Fruit fly (Drosophila melanogaster) whole organism, embryonic: Measurements from ENCODE around the gene Dora.

Experiments
- BtbVII ChIP-seq: fragments of 200-800 bp; sonication (Bioruptor generic); optimal IDR thresholded peaks from 3 replicates; lab custom pipeline; 2017; ENCODE audit warnings: missing biosample characterization, mild to moderate bottlenecking, missing genetic modification characterization
- CG10543 ChIP-seq: fragments of 200-800 bp; sonication (Bioruptor generic); optimal IDR thresholded peaks from 3 replicates; lab custom pipeline; 2017; ENCODE audit warnings: missing biosample characterization, mild to moderate bottlenecking, missing genetic modification characterization, moderate library complexity
- CG10654 ChIP-seq: fragments of 200-800 bp; sonication (Bioruptor generic); optimal IDR thresholded peaks from 2 replicates; lab custom pipeline; 2016; ENCODE audit warnings: missing biosample characterization, missing genetic modification characterization
- CG12219 ChIP-seq: fragments of 200-800 bp; sonication (Bioruptor generic); optimal IDR thresholded peaks from 3 replicates; lab custom pipeline; 2018; ENCODE audit warnings: missing biosample characterization, mild to moderate bottlenecking, missing genetic modification characterization
- CG14441 ChIP-seq: fragments of 200-800 bp; sonication (Bioruptor generic); IDR thresholded peaks from 2 replicates; pipeline ENCODE4 v1.3.6; 2022; ENCODE audit warnings: missing biosample characterization, missing genetic modification characterization
- CG17361 ChIP-seq: fragments of 200-800 bp; sonication (Bioruptor generic); IDR thresholded peaks from 3 replicates; pipeline ENCODE4 v1.3.6; 2022; ENCODE audit warnings: missing biosample characterization, missing genetic modification characterization
- CG2889 ChIP-seq: fragments of 200-800 bp; sonication (Bioruptor generic); IDR thresholded peaks from 3 replicates; pipeline ENCODE4 v1.3.6; 2022; ENCODE audit warnings: missing biosample characterization, missing genetic modification characterization
- CG30020 ChIP-seq: fragments of 200-800 bp; optimal IDR thresholded peaks from 2 replicates; lab custom pipeline; 2019; ENCODE audit warnings: missing biosample characterization, mild to moderate bottlenecking, missing genetic modification characterization, moderate library complexity
- CG30403 ChIP-seq: fragments of 200-800 bp; sonication (Bioruptor generic); optimal IDR thresholded peaks from 3 replicates; lab custom pipeline; 2016; ENCODE audit warnings: missing biosample characterization, missing genetic modification characterization
- CG43689 ChIP-seq: fragments of 200-800 bp; sonication (Bioruptor generic); IDR thresholded peaks from 2 replicates; pipeline ENCODE4 v1.3.6; 2022; ENCODE audit warnings: missing biosample characterization, missing genetic modification characterization
- CG4404 ChIP-seq: fragments of 200-800 bp; sonication (Bioruptor generic); IDR thresholded peaks from 2 replicates; pipeline ENCODE4 v1.3.6; 2022; ENCODE audit warnings: missing biosample characterization, missing genetic modification characterization
- CG4707 ChIP-seq: fragments of 200-800 bp; sonication (Bioruptor generic); optimal IDR thresholded peaks from 2 replicates; lab custom pipeline; 2018; ENCODE audit warnings: missing biosample characterization, mild to moderate bottlenecking, missing genetic modification characterization, moderate library complexity
- CG5180 ChIP-seq: fragments of 200-800 bp; sonication (Bioruptor generic); optimal IDR thresholded peaks from 3 replicates; lab custom pipeline; 2017; ENCODE audit warnings: missing biosample characterization, missing genetic modification characterization, mild to moderate bottlenecking, moderate library complexity, missing genetic modification reagents
- CG7556 ChIP-seq: fragments of 200-800 bp; sonication (Bioruptor generic); optimal IDR thresholded peaks from 2 replicates; lab custom pipeline; 2017; ENCODE audit warnings: missing biosample characterization, mild to moderate bottlenecking, missing genetic modification characterization
- CG8924 ChIP-seq: fragments of 200-800 bp; optimal IDR thresholded peaks from 3 replicates; lab custom pipeline; 2019; ENCODE audit warnings: missing biosample characterization, mild to moderate bottlenecking, missing genetic modification characterization, moderate library complexity
- CG9437 ChIP-seq: fragments of 200-800 bp; sonication (Bioruptor generic); optimal IDR thresholded peaks from 2 replicates; lab custom pipeline; 2018; ENCODE audit warnings: missing biosample characterization, mild to moderate bottlenecking, missing genetic modification characterization
- CG9817 ChIP-seq: fragments of 200-800 bp; sonication (Bioruptor generic); optimal IDR thresholded peaks from 2 replicates; lab custom pipeline; 2018; ENCODE audit warnings: missing biosample characterization, mild to moderate bottlenecking, missing genetic modification characterization, moderate library complexity
- CHES-1-like ChIP-seq: fragments of 200-800 bp; sonication (Bioruptor generic); optimal IDR thresholded peaks from 2 replicates; lab custom pipeline; 2016; ENCODE audit warnings: missing biosample characterization, missing genetic modification characterization
- Camta ChIP-seq: fragments of 200-800 bp; sonication (Bioruptor generic); optimal IDR thresholded peaks from 2 replicates; lab custom pipeline; 2016; ENCODE audit warnings: missing biosample characterization, missing genetic modification characterization
- Chrac-16 ChIP-seq: fragments of 200-800 bp; sonication (Bioruptor generic); optimal IDR thresholded peaks from 3 replicates; lab custom pipeline; 2016; ENCODE audit warnings: missing biosample characterization, missing genetic modification characterization
- CrebB ChIP-seq: fragments of 200-800 bp; sonication (Bioruptor generic); optimal IDR thresholded peaks from 3 replicates; lab custom pipeline; 2018; ENCODE audit warnings: missing biosample characterization, mild to moderate bottlenecking, missing genetic modification characterization
- Eip74EF ChIP-seq, 2 experiments: fragments of 200-800 bp in 1 of 2; fragments of >200 bp in 1 of 2; sonication (Bioruptor generic) in 1 of 2; optimal IDR thresholded peaks; 2 replicates each; lab custom pipeline; 2017 to 2019; ENCODE audit warnings: missing biosample characterization in 2 of 2, missing genetic modification characterization in 2 of 2, mild to moderate bottlenecking in 1 of 2, moderate library complexity in 1 of 2
- GATAe ChIP-seq: fragments of 200-800 bp; sonication (Bioruptor generic); conservative IDR thresholded peaks from 2 replicates; pipeline ENCODE4 v1.3.6; 2022; ENCODE audit warnings: missing biosample characterization, missing genetic modification characterization
- Gug ChIP-seq: fragments of 200-800 bp; sonication (Bioruptor generic); IDR thresholded peaks from 4 replicates; pipeline ENCODE4 v1.3.6; 2022; ENCODE audit warnings: missing biosample characterization, missing genetic modification characterization
- HLH54F ChIP-seq: fragments of 200-800 bp; sonication (Bioruptor generic); optimal IDR thresholded peaks from 3 replicates; lab custom pipeline; 2016; ENCODE audit warnings: missing biosample characterization, missing genetic modification characterization
- Lim3 ChIP-seq: fragments of 200-800 bp; sonication (Bioruptor generic); IDR thresholded peaks from 2 replicates; pipeline ENCODE4 v1.3.6; 2022; ENCODE audit warnings: missing biosample characterization, missing genetic modification characterization
- Myb ChIP-seq: fragments of 200-800 bp; sonication (Bioruptor generic); optimal IDR thresholded peaks from 2 replicates; lab custom pipeline; 2016; ENCODE audit warnings: missing biosample characterization, missing genetic modification characterization
- Nf-YC ChIP-seq: fragments of 200-800 bp; optimal IDR thresholded peaks from 3 replicates; lab custom pipeline; 2019; ENCODE audit warnings: missing biosample characterization, mild to moderate bottlenecking, missing genetic modification characterization, moderate library complexity
- NfI ChIP-seq: fragments of 200-800 bp; sonication (Bioruptor generic); optimal IDR thresholded peaks from 3 replicates; lab custom pipeline; 2018; ENCODE audit warnings: missing biosample characterization, mild to moderate bottlenecking, missing genetic modification characterization, moderate library complexity
- Sry-β ChIP-seq: fragments of 200-800 bp; sonication (Bioruptor generic); optimal IDR thresholded peaks from 2 replicates; lab custom pipeline; 2018; ENCODE audit warnings: missing biosample characterization, mild to moderate bottlenecking, missing genetic modification characterization, moderate library complexity
- Ssrp ChIP-seq: fragments of 200-800 bp; sonication (Bioruptor generic); optimal IDR thresholded peaks from 2 replicates; lab custom pipeline; 2018; ENCODE audit warnings: missing biosample characterization, mild to moderate bottlenecking, missing genetic modification characterization, moderate library complexity
- Vsx1 ChIP-seq: fragments of 200-800 bp; sonication (Bioruptor generic); optimal IDR thresholded peaks from 2 replicates; lab custom pipeline; 2017; ENCODE audit warnings: missing biosample characterization, mild to moderate bottlenecking, missing genetic modification characterization, missing genetic modification reagents
- az2 ChIP-seq: fragments of 200-800 bp; sonication (Bioruptor generic); optimal IDR thresholded peaks from 3 replicates; lab custom pipeline; 2016; ENCODE audit warnings: missing biosample characterization, missing genetic modification characterization
- fd96Cb ChIP-seq: fragments of 200-800 bp; sonication (Bioruptor generic); optimal IDR thresholded peaks from 2 replicates; lab custom pipeline; 2018; ENCODE audit warnings: missing biosample characterization, mild to moderate bottlenecking, missing genetic modification characterization, moderate library complexity
- grau ChIP-seq: fragments of 200-800 bp; optimal IDR thresholded peaks from 3 replicates; lab custom pipeline; 2019; ENCODE audit warnings: missing biosample characterization, mild to moderate bottlenecking, missing genetic modification characterization, moderate library complexity
- gsb ChIP-seq: fragments of 200-800 bp; sonication (Bioruptor generic); IDR thresholded peaks from 2 replicates; pipeline ENCODE4 v1.3.6; 2022; ENCODE audit warnings: missing biosample characterization, missing genetic modification characterization
- lilli ChIP-seq: fragments of 200-800 bp; sonication (Bioruptor generic); optimal IDR thresholded peaks from 3 replicates; lab custom pipeline; 2016; ENCODE audit warnings: missing biosample characterization, missing genetic modification characterization
- lola ChIP-seq, 3 experiments: fragments of >200 bp in 2 of 3; fragments of 200-800 bp in 1 of 3; sonication (Bioruptor generic) in 1 of 3; optimal IDR thresholded peaks; 2 replicates each; lab custom pipeline; 2017 to 2019; ENCODE audit warnings: missing biosample characterization in 3 of 3, missing genetic modification characterization in 3 of 3, mild to moderate bottlenecking in 1 of 3, moderate library complexity in 1 of 3
- pb ChIP-seq: fragments of 200-800 bp; sonication (Bioruptor generic); optimal IDR thresholded peaks from 3 replicates; lab custom pipeline; 2016; ENCODE audit warnings: missing biosample characterization, missing genetic modification characterization
- run ChIP-seq: fragments of 200-800 bp; sonication (Bioruptor generic); optimal IDR thresholded peaks from 3 replicates; lab custom pipeline; 2018; ENCODE audit warnings: missing biosample characterization, mild to moderate bottlenecking, missing genetic modification characterization
- sd ChIP-seq: fragments of 200-800 bp; sonication (Bioruptor generic); optimal IDR thresholded peaks from 3 replicates; lab custom pipeline; 2018; ENCODE audit warnings: missing biosample characterization, mild to moderate bottlenecking, missing genetic modification characterization, moderate library complexity
- shn ChIP-seq: fragments of 200-800 bp; sonication (Bioruptor generic); optimal IDR thresholded peaks from 3 replicates; lab custom pipeline; 2016; ENCODE audit warnings: missing biosample characterization, missing genetic modification characterization
- sim ChIP-seq: fragments of 200-800 bp; sonication (Bioruptor generic); IDR thresholded peaks from 2 replicates; pipeline ENCODE4 v1.3.6; 2022; ENCODE audit warnings: missing biosample characterization, missing genetic modification characterization
- slbo ChIP-seq: fragments of 200-800 bp; sonication (Bioruptor generic); IDR thresholded peaks from 2 replicates; pipeline ENCODE4 v1.3.6; 2022; ENCODE audit warnings: missing biosample characterization, missing genetic modification characterization
- sob ChIP-seq: fragments of 200-800 bp; sonication (Bioruptor generic); IDR thresholded peaks from 2 replicates; pipeline ENCODE4 v1.3.6; 2022; ENCODE audit warnings: missing biosample characterization, missing genetic modification characterization
- ssp ChIP-seq: fragments of 200-800 bp; sonication (Bioruptor generic); IDR thresholded peaks from 2 replicates; pipeline ENCODE4 v1.3.6; 2022; ENCODE audit warnings: missing biosample characterization, missing genetic modification characterization
- stc ChIP-seq: fragments of 200-800 bp; sonication (Bioruptor generic); IDR thresholded peaks from 2 replicates; pipeline ENCODE4 v1.3.6; 2022; ENCODE audit warnings: missing biosample characterization, missing genetic modification characterization
- stwl ChIP-seq: fragments of 200-800 bp; sonication (Bioruptor generic); optimal IDR thresholded peaks from 3 replicates; lab custom pipeline; 2018; ENCODE audit warnings: missing biosample characterization, mild to moderate bottlenecking, missing genetic modification characterization, moderate library complexity
- wek ChIP-seq: fragments of 200-800 bp; sonication (Bioruptor generic); optimal IDR thresholded peaks from 3 replicates; lab custom pipeline; 2018; ENCODE audit warnings: missing biosample characterization, mild to moderate bottlenecking, missing genetic modification characterization, moderate library complexity
- zfh2 ChIP-seq: fragments of 200-800 bp; sonication (Bioruptor generic); optimal IDR thresholded peaks from 2 replicates; lab custom pipeline; 2016; ENCODE audit warnings: missing biosample characterization, missing genetic modification characterization

Gene Dora

dm6 chrX:18837046-18837445 is 26.7 kb upstream of the Dora start (continued):
- no peak for TF ChIP-seq Sry-β (GFP tag; lab: Kevin White, UChicago)
- peak; percentile 49 for TF ChIP-seq CG9437 (GFP tag; lab: Kevin White, UChicago)
- peak; percentile 9 for TF ChIP-seq CG30020 (tag; lab: Kevin White, UChicago)
- peak; percentile 8 for TF ChIP-seq wek (GFP tag; lab: Kevin White, UChicago)
- 0 out of 2 replicates have a peak, but pooled peaks have one; percentile 38 for TF ChIP-seq ssp
- peak; percentile 24 for TF ChIP-seq NfI
- peak; percentile 17; the same call in 2 of the 4 replicates for TF ChIP-seq Gug (GFP tag; lab: Robert Waterston, UW)
- TF ChIP-seq CG2889 (GFP tag; lab: Robert Waterston, UW), result 0 out of 3 replicates have a peak, but pooled peaks have one; percentile 28
- TF ChIP-seq pb (GFP tag; lab: Kevin White, UChicago), result no peak
- peak; percentile 35; the same call in 1 of the 2 replicates for TF ChIP-seq sob
- TF ChIP-seq CG5180 (GFP tag; lab: Kevin White, UChicago), result peak; percentile 9
- TF ChIP-seq Ssrp (tag; lab: Kevin White, UChicago), result peak; percentile 41
- TF ChIP-seq CG4404 (GFP tag; lab: Robert Waterston, UW), result peak; percentile 63
- no peak for TF ChIP-seq CG4707 (GFP tag; lab: Kevin White, UChicago)
- peak; percentile 46 for TF ChIP-seq CG9817 (tag; lab: Kevin White, UChicago)
- peak; percentile 57 for TF ChIP-seq grau (tag; lab: Kevin White, UChicago)
- TF ChIP-seq Eip74EF (GFP tag; optimal IDR thresholded peaks at IDR 0.05; lab: Kevin White, UChicago), result peak in 1 of 2 experiments; percentile 27
- peak; percentile 51 for TF ChIP-seq slbo (GFP tag; lab: Robert Waterston, UW)
- TF ChIP-seq CG17361, result peak; percentile 48; the same call in 2 of the 3 replicates
- peak; percentile 67 for TF ChIP-seq CG14441 (GFP tag; lab: Robert Waterston, UW)
- TF ChIP-seq CG30403, result peak; percentile 40
- TF ChIP-seq CG10654 (GFP tag; lab: Kevin White, UChicago), result no peak
- peak; percentile 37 for TF ChIP-seq shn (GFP tag; lab: Kevin White, UChicago)
- TF ChIP-seq CrebB, result no peak
- TF ChIP-seq Camta, result peak; percentile 22
- 0 out of 2 replicates have a peak, but pooled peaks have one; percentile 13 for TF ChIP-seq CG43689 (GFP tag; lab: Robert Waterston, UW)
- TF ChIP-seq CG7556 (GFP tag; lab: Kevin White, UChicago), result peak; percentile 12
- peak; percentile 56 for TF ChIP-seq CG12219 (GFP tag; lab: Kevin White, UChicago)
- TF ChIP-seq BtbVII (GFP tag; lab: Kevin White, UChicago), result no peak
- peak; percentile 14 for TF ChIP-seq sd (tag; lab: Kevin White, UChicago)
- TF ChIP-seq CHES-1-like (GFP tag; lab: Kevin White, UChicago), result peak; percentile 24
- no peak for TF ChIP-seq HLH54F (GFP tag; lab: Kevin White, UChicago)
- TF ChIP-seq lilli (GFP tag; lab: Kevin White, UChicago), result peak; percentile 32
- TF ChIP-seq CG8924, result peak; percentile 9
- peak; percentile 69 for TF ChIP-seq CG10543
- peak in 1 of 3 experiments; percentile 28 for TF ChIP-seq lola (GFP tag; optimal IDR thresholded peaks at IDR 0.05; lab: Kevin White, UChicago)
- peak; percentile 69 for TF ChIP-seq stc (GFP tag; lab: Robert Waterston, UW)
- TF ChIP-seq Nf-YC (tag; lab: Kevin White, UChicago), result peak; percentile 27
- peak; percentile 15 for TF ChIP-seq Myb (GFP tag; lab: Kevin White, UChicago)
- TF ChIP-seq Chrac-16 (GFP tag; lab: Kevin White, UChicago), result peak; percentile 28
- peak; percentile 25 for TF ChIP-seq az2
- no peak for TF ChIP-seq stwl (tag; lab: Kevin White, UChicago)
- peak; percentile 33; the same call in 1 of the 2 replicates for TF ChIP-seq Lim3 (GFP tag; lab: Robert Waterston, UW)
- no peak for TF ChIP-seq sim (GFP tag; lab: Robert Waterston, UW)
- 0 out of 2 replicates have a peak, but pooled peaks have one; percentile 37 for TF ChIP-seq gsb
- TF ChIP-seq zfh2 (GFP tag; lab: Kevin White, UChicago), result peak; percentile 1
- peak; percentile 1 for TF ChIP-seq run
- peak; percentile 12 for TF ChIP-seq Vsx1 (GFP tag; lab: Kevin White, UChicago)
- no peak for TF ChIP-seq GATAe (GFP tag; lab: Robert Waterston, UW)
- TF ChIP-seq fd96Cb (tag; lab: Kevin White, UChicago), result no peak
